Fruit fly (Drosophila melanogaster) whole organism, embryonic: ENCODE data around the gene lin-52.

Experiments used
- Abd-B ChIP-seq: fragments of 200-800 bp; sonication (Bioruptor generic); optimal IDR thresholded peaks from 2 replicates; lab custom pipeline; 2018; ENCODE audit warnings: missing biosample characterization, mild to moderate bottlenecking, missing genetic modification characterization, moderate library complexity
- Awh ChIP-seq: fragments of 200-800 bp; sonication (Bioruptor generic); IDR thresholded peaks from 2 replicates; pipeline ENCODE4, ENCODE4 v1.3.6; 2022; ENCODE audit warnings: missing biosample characterization, missing genetic modification characterization
- CG10321 ChIP-seq: fragments of 200-800 bp; sonication (Bioruptor generic); IDR thresholded peaks from 2 replicates; pipeline ENCODE4 v1.3.6; 2022; ENCODE audit warnings: missing biosample characterization, missing genetic modification characterization
- CG11696 ChIP-seq: fragments of 200-800 bp; sonication (Bioruptor generic); IDR thresholded peaks from 2 replicates; pipeline ENCODE4 v1.3.6; 2022; ENCODE audit warnings: missing biosample characterization, missing genetic modification characterization
- CG11723 ChIP-seq: fragments of 200-800 bp; sonication (Bioruptor generic); optimal IDR thresholded peaks from 2 replicates; lab custom pipeline; 2017; ENCODE audit warnings: missing biosample characterization, mild to moderate bottlenecking, missing genetic modification characterization
- CG12071 ChIP-seq: fragments of 200-800 bp; sonication (Bioruptor generic); optimal IDR thresholded peaks from 3 replicates; lab custom pipeline; 2018; ENCODE audit warnings: missing biosample characterization, mild to moderate bottlenecking, missing genetic modification characterization
- CG15514 ChIP-seq: fragments of 200-800 bp; sonication (Bioruptor generic); optimal IDR thresholded peaks from 3 replicates; lab custom pipeline; 2017; ENCODE audit warnings: missing biosample characterization, missing genetic modification characterization, mild to moderate bottlenecking, moderate library complexity, missing genetic modification reagents
- CG16813 ChIP-seq: fragments of 200-800 bp; sonication (Bioruptor generic); IDR thresholded peaks from 3 replicates; pipeline ENCODE4 v1.3.6; 2022; ENCODE audit warnings: missing biosample characterization, missing genetic modification characterization; ENCODE audit not compliant: partially characterized antibody
- CG17612 ChIP-seq: fragments of 200-800 bp; sonication (Bioruptor generic); IDR thresholded peaks from 2 replicates; pipeline ENCODE4 v1.3.6; 2022; ENCODE audit warnings: missing biosample characterization, missing genetic modification characterization
- CG31224 ChIP-seq: fragments of 200-800 bp; sonication (Bioruptor generic); IDR thresholded peaks from 2 replicates; pipeline ENCODE4 v1.3.6; 2022; ENCODE audit warnings: missing biosample characterization, missing genetic modification characterization
- CG33213 ChIP-seq: fragments of 200-800 bp; sonication (Bioruptor generic); optimal IDR thresholded peaks from 3 replicates; lab custom pipeline; 2016; ENCODE audit warnings: missing biosample characterization, missing genetic modification characterization
- CG34422 ChIP-seq: fragments of 200-800 bp; sonication (Bioruptor generic); IDR thresholded peaks from 3 replicates; pipeline ENCODE4 v1.3.6; 2022; ENCODE audit warnings: missing biosample characterization, missing genetic modification characterization
- CG42726 ChIP-seq: fragments of 200-800 bp; sonication (Bioruptor generic); IDR thresholded peaks from 2 replicates; pipeline ENCODE4 v1.3.6; 2022; ENCODE audit warnings: missing biosample characterization, missing genetic modification characterization; ENCODE audit not compliant: partially characterized antibody
- CG4328 ChIP-seq: fragments of 200-800 bp; sonication (Bioruptor generic); optimal IDR thresholded peaks from 3 replicates; lab custom pipeline; 2017; ENCODE audit warnings: missing biosample characterization, missing genetic modification reagents, missing genetic modification characterization
- CG4707 ChIP-seq: fragments of 200-800 bp; sonication (Bioruptor generic); optimal IDR thresholded peaks from 2 replicates; lab custom pipeline; 2018; ENCODE audit warnings: missing biosample characterization, mild to moderate bottlenecking, missing genetic modification characterization, moderate library complexity
- CG4820 ChIP-seq: fragments of 200-800 bp; sonication (Bioruptor generic); optimal IDR thresholded peaks from 3 replicates; lab custom pipeline; 2016; ENCODE audit warnings: missing biosample characterization, missing genetic modification characterization
- CG7987 ChIP-seq: fragments of 200-800 bp; sonication (Bioruptor generic); optimal IDR thresholded peaks from 2 replicates; lab custom pipeline; 2018; ENCODE audit warnings: missing biosample characterization, mild to moderate bottlenecking, missing genetic modification characterization, moderate library complexity
- CG8359 ChIP-seq: fragments of 200-800 bp; sonication (Bioruptor generic); optimal IDR thresholded peaks from 2 replicates; lab custom pipeline; 2017; ENCODE audit warnings: missing biosample characterization, mild to moderate bottlenecking, missing genetic modification characterization, borderline replicate concordance
- CG8388 ChIP-seq: fragments of 200-800 bp; sonication (Bioruptor generic); optimal IDR thresholded peaks from 2 replicates; lab custom pipeline; 2019; ENCODE audit warnings: missing biosample characterization, mild to moderate bottlenecking, missing genetic modification characterization, moderate library complexity
- CG9932 ChIP-seq: fragments of 200-800 bp; sonication (Bioruptor generic); IDR thresholded peaks from 2 replicates; pipeline ENCODE4 v1.3.6; 2022; ENCODE audit warnings: missing biosample characterization, missing genetic modification characterization
- CrebB ChIP-seq: fragments of 200-800 bp; sonication (Bioruptor generic); optimal IDR thresholded peaks from 3 replicates; lab custom pipeline; 2018; ENCODE audit warnings: missing biosample characterization, mild to moderate bottlenecking, missing genetic modification characterization
- Dad ChIP-seq: fragments of 200-800 bp; sonication (Bioruptor generic); optimal IDR thresholded peaks from 3 replicates; lab custom pipeline; 2016; ENCODE audit warnings: missing biosample characterization, missing genetic modification characterization
- Dfd ChIP-seq, 2 experiments: fragments of >200 bp; optimal IDR thresholded peaks; 2 replicates each; lab custom pipeline; 2017; ENCODE audit warnings: missing biosample characterization in 2 of 2, missing genetic modification characterization in 2 of 2
- Dip3 ChIP-seq: fragments of 200-800 bp; sonication (Bioruptor generic); optimal IDR thresholded peaks from 3 replicates; lab custom pipeline; 2016; ENCODE audit warnings: missing biosample characterization, missing genetic modification characterization
- ERR ChIP-seq: fragments of 200-800 bp; sonication (Bioruptor generic); optimal IDR thresholded peaks from 2 replicates; lab custom pipeline; 2016; ENCODE audit warnings: missing biosample characterization, missing genetic modification characterization
- Hr51 ChIP-seq, 2 experiments: fragments of 200-800 bp; sonication (Bioruptor generic); optimal IDR thresholded peaks; 2 replicates in 1 of 2; 3 replicates in 1 of 2; lab custom pipeline; 2016 to 2018; ENCODE audit warnings: missing biosample characterization in 2 of 2, missing genetic modification characterization in 2 of 2, mild to moderate bottlenecking in 1 of 2, moderate library complexity in 1 of 2
- Hsf ChIP-seq: fragments of 200-800 bp; sonication (Bioruptor generic); optimal IDR thresholded peaks from 3 replicates; lab custom pipeline; 2016; ENCODE audit warnings: missing biosample characterization, missing genetic modification characterization
- Meics ChIP-seq: fragments of 200-800 bp; sonication (Bioruptor generic); optimal IDR thresholded peaks from 2 replicates; lab custom pipeline; 2017; ENCODE audit warnings: missing biosample characterization, mild to moderate bottlenecking, missing genetic modification characterization
- Ssrp ChIP-seq: fragments of 200-800 bp; sonication (Bioruptor generic); optimal IDR thresholded peaks from 2 replicates; lab custom pipeline; 2018; ENCODE audit warnings: missing biosample characterization, mild to moderate bottlenecking, missing genetic modification characterization, moderate library complexity
- ara ChIP-seq: fragments of 200-800 bp; sonication (Bioruptor generic); IDR thresholded peaks from 2 replicates; pipeline ENCODE4 v1.3.6; 2022; ENCODE audit warnings: missing biosample characterization, missing genetic modification characterization
- cg ChIP-seq: fragments of 200-800 bp; sonication (Bioruptor generic); optimal IDR thresholded peaks from 3 replicates; lab custom pipeline; 2019; ENCODE audit warnings: missing biosample characterization, mild to moderate bottlenecking, missing genetic modification characterization, moderate library complexity
- gsb ChIP-seq: fragments of 200-800 bp; sonication (Bioruptor generic); IDR thresholded peaks from 2 replicates; pipeline ENCODE4 v1.3.6; 2022; ENCODE audit warnings: missing biosample characterization, missing genetic modification characterization
- gsb-n ChIP-seq: fragments of 200-800 bp; sonication (Bioruptor generic); optimal IDR thresholded peaks from 3 replicates; lab custom pipeline; 2018; ENCODE audit warnings: missing biosample characterization, mild to moderate bottlenecking, missing genetic modification characterization
- gt ChIP-seq: fragments of 200-800 bp; sonication (Bioruptor generic); IDR thresholded peaks from 2 replicates; pipeline ENCODE4 v1.3.6; 2022; ENCODE audit warnings: missing biosample characterization, missing genetic modification characterization
- hbn ChIP-seq: fragments of 200-800 bp; sonication (Bioruptor generic); IDR thresholded peaks from 2 replicates; pipeline ENCODE4 v1.3.6; 2022; ENCODE audit warnings: missing biosample characterization, missing genetic modification characterization; ENCODE audit not compliant: partially characterized antibody
- hkb ChIP-seq, 2 experiments: fragments of 200-800 bp in 1 of 2; fragments of >200 bp in 1 of 2; sonication (Bioruptor generic) in 1 of 2; IDR thresholded peaks in 1 of 2; optimal IDR thresholded peaks in 1 of 2; 2 replicates each; pipeline versions ENCODE4 v1.3.6 to Lab custom; 2017 to 2022; ENCODE audit warnings: missing biosample characterization in 1 of 2, missing genetic modification characterization in 1 of 2
- inv ChIP-seq: fragments of 200-800 bp; sonication (Bioruptor generic); IDR thresholded peaks from 2 replicates; pipeline ENCODE4 v1.3.6; 2022; ENCODE audit warnings: missing biosample characterization, missing genetic modification characterization; ENCODE audit not compliant: partially characterized antibody
- jing ChIP-seq: fragments of 200-800 bp; sonication (Bioruptor generic); optimal IDR thresholded peaks from 2 replicates; lab custom pipeline; 2018; ENCODE audit warnings: missing biosample characterization, mild to moderate bottlenecking, missing genetic modification characterization
- lab ChIP-seq: fragments of 200-800 bp; sonication (Bioruptor generic); optimal IDR thresholded peaks from 3 replicates; lab custom pipeline; 2017; ENCODE audit warnings: missing biosample characterization, missing genetic modification characterization, mild to moderate bottlenecking, moderate library complexity, missing genetic modification reagents
- lmd ChIP-seq: fragments of 200-800 bp; sonication (Bioruptor generic); IDR thresholded peaks from 2 replicates; pipeline ENCODE4 v1.3.6; 2022; ENCODE audit warnings: missing biosample characterization, missing genetic modification characterization
- nau ChIP-seq: fragments of 200-800 bp; sonication (Bioruptor generic); optimal IDR thresholded peaks from 3 replicates; lab custom pipeline; 2017; ENCODE audit warnings: missing biosample characterization, mild to moderate bottlenecking, missing genetic modification characterization, missing genetic modification reagents
- psq ChIP-seq: fragments of 200-800 bp; sonication (Bioruptor generic); optimal IDR thresholded peaks from 2 replicates; lab custom pipeline; 2017; ENCODE audit warnings: missing biosample characterization, missing genetic modification characterization
- schlank ChIP-seq: fragments of 200-800 bp; sonication (Bioruptor generic); optimal IDR thresholded peaks from 2 replicates; lab custom pipeline; 2018; ENCODE audit warnings: missing biosample characterization, mild to moderate bottlenecking, missing genetic modification characterization
- seq ChIP-seq: fragments of 200-800 bp; sonication (Bioruptor generic); IDR thresholded peaks from 2 replicates; pipeline ENCODE4 v1.3.6; 2022; ENCODE audit warnings: missing biosample characterization, missing genetic modification characterization
- shn ChIP-seq: fragments of 200-800 bp; sonication (Bioruptor generic); optimal IDR thresholded peaks from 3 replicates; lab custom pipeline; 2016; ENCODE audit warnings: missing biosample characterization, missing genetic modification characterization
- sima ChIP-seq: fragments of 200-800 bp; sonication (Bioruptor generic); optimal IDR thresholded peaks from 2 replicates; lab custom pipeline; 2016; ENCODE audit warnings: missing biosample characterization, missing genetic modification characterization
- sisA ChIP-seq: fragments of 200-800 bp; sonication (Bioruptor generic); IDR thresholded peaks from 2 replicates; pipeline ENCODE4 v1.3.6; 2022; ENCODE audit warnings: missing biosample characterization, missing genetic modification characterization
- tgo ChIP-seq: fragments of 200-800 bp; sonication (Bioruptor generic); IDR thresholded peaks from 3 replicates; pipeline ENCODE4 v1.3.6; 2022; ENCODE audit warnings: missing biosample characterization, missing genetic modification characterization
- unpg ChIP-seq: fragments of 200-800 bp; sonication (Bioruptor generic); optimal IDR thresholded peaks from 3 replicates; lab custom pipeline; 2018; ENCODE audit warnings: missing biosample characterization, mild to moderate bottlenecking, missing genetic modification characterization, moderate library complexity
- zfh1 ChIP-seq: fragments of 200-800 bp; sonication (Bioruptor generic); IDR thresholded peaks from 3 replicates; pipeline ENCODE4 v1.3.6; 2022; ENCODE audit warnings: missing biosample characterization, missing genetic modification characterization

The lin-52 gene

DNA sequence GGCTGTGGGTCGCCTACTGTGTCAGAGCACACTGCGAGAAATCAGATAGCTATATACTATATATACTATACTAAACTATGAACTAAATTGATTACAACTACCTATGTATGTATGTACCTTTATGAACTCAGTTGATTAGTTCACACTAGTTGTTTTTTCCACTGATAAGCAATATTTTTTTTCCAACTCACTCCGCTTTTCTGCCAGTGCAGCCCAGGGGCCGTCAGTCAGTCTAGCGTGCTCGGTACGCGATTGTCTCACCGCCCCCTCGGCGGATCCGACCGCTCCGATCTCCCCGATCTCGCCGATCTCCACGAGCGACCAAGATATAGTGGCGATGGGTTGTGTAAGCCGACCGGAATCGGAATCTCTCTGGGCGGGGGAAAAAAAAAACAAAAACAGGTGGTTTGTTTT lies 48.9 kb downstream of the lin-52 start (continued):
- no peak for TF ChIP-seq inv (GFP tag; lab: Robert Waterston, UW)
- no peak for TF ChIP-seq psq (GFP tag; lab: Kevin White, UChicago)
- peak; percentile 90 for TF ChIP-seq Meics (GFP tag; lab: Kevin White, UChicago)
- TF ChIP-seq unpg (GFP tag; lab: Kevin White, UChicago) = peak; percentile 86
- peak; percentile 92 for TF ChIP-seq lmd (GFP tag; lab: Robert Waterston, UW)
- peak; percentile 63 for TF ChIP-seq CrebB (tag; lab: Kevin White, UChicago)
- TF ChIP-seq CG4707 = no peak
- peak; percentile 62 for TF ChIP-seq shn
- TF ChIP-seq CG16813 (GFP tag; lab: Robert Waterston, UW) = no peak
- TF ChIP-seq Dad = peak; percentile 66
- TF ChIP-seq lab (GFP tag; lab: Kevin White, UChicago) = peak; percentile 95
- peak; percentile 68 for TF ChIP-seq Hsf (GFP tag; lab: Kevin White, UChicago)
- TF ChIP-seq CG31224 (GFP tag; lab: Robert Waterston, UW) = peak; percentile 87
- TF ChIP-seq CG7987 = peak; percentile 58
- peak; percentile 69 for TF ChIP-seq CG11696 (GFP tag; lab: Robert Waterston, UW)
- peak; percentile 86 for TF ChIP-seq CG17612
- TF ChIP-seq CG34422 = peak; percentile 92
- peak; percentile 85 for TF ChIP-seq CG15514 (GFP tag; lab: Kevin White, UChicago)
- peak; percentile 58 for TF ChIP-seq gsb-n (tag; lab: Kevin White, UChicago)
- peak; percentile 86 for TF ChIP-seq gsb
- no peak for TF ChIP-seq sima (GFP tag; lab: Kevin White, UChicago)
- peak; percentile 53 for TF ChIP-seq gt (GFP tag; lab: Robert Waterston, UW)
- TF ChIP-seq ara (GFP tag; lab: Robert Waterston, UW) = peak; percentile 85
- TF ChIP-seq sisA (GFP tag; lab: Robert Waterston, UW) = peak; percentile 87
- peak; percentile 57 for TF ChIP-seq Abd-B (GFP tag; lab: Kevin White, UChicago)
- TF ChIP-seq cg (GFP tag; lab: Kevin White, UChicago) = no peak
- TF ChIP-seq Awh = peak; percentile 93
- TF ChIP-seq CG4820 = peak; percentile 84
- TF ChIP-seq Dip3 (GFP tag; lab: Kevin White, UChicago) = peak; percentile 53
- TF ChIP-seq zfh1 (GFP tag; lab: Robert Waterston, UW) = peak; percentile 91
- TF ChIP-seq hbn (GFP tag; lab: Robert Waterston, UW) = no peak
- peak; percentile 41 for TF ChIP-seq jing
- TF ChIP-seq ERR (GFP tag; lab: Kevin White, UChicago) = no peak
- TF ChIP-seq CG4328 (GFP tag; lab: Kevin White, UChicago) = peak; percentile 69
- no peak for TF ChIP-seq CG33213 (GFP tag; lab: Kevin White, UChicago)
- TF ChIP-seq CG10321 (GFP tag; lab: Robert Waterston, UW) = peak; percentile 42; the same call in 1 of the 2 replicates
- TF ChIP-seq seq = peak; percentile 79
- TF ChIP-seq hkb (optimal IDR thresholded peaks at IDR 0.05; lab: Kevin White, UChicago) = no peak
- peak; percentile 92 for TF ChIP-seq hkb (GFP tag; IDR thresholded peaks at IDR 0.05; lab: Robert Waterston, UW)
- no peak for TF ChIP-seq Dfd (GFP tag; optimal IDR thresholded peaks at IDR 0.05; lab: Kevin White, UChicago)
- TF ChIP-seq Hr51 (GFP tag; optimal IDR thresholded peaks at IDR 0.05; lab: Kevin White, UChicago) = peak; percentile 35 to 86
- no peak for TF ChIP-seq nau (GFP tag; lab: Kevin White, UChicago)
- peak; percentile 93 for TF ChIP-seq tgo (GFP tag; lab: Robert Waterston, UW)
- peak; percentile 67 for TF ChIP-seq schlank (tag; lab: Kevin White, UChicago)
- TF ChIP-seq CG8388 = peak; percentile 64
- no peak for TF ChIP-seq CG42726 (GFP tag; lab: Robert Waterston, UW)
- TF ChIP-seq CG11723 (GFP tag; lab: Kevin White, UChicago) = peak; percentile 37
- TF ChIP-seq CG12071 = peak; percentile 86
- TF ChIP-seq CG9932 (GFP tag; lab: Robert Waterston, UW) = peak; percentile 90
- peak; percentile 59 for TF ChIP-seq Ssrp (tag; lab: Kevin White, UChicago)
- TF ChIP-seq CG8359 (GFP tag; lab: Kevin White, UChicago) = peak; percentile 46
